Worm (Caenorhabditis elegans): ENCODE results near the gene T07F12.1.

DNA sequence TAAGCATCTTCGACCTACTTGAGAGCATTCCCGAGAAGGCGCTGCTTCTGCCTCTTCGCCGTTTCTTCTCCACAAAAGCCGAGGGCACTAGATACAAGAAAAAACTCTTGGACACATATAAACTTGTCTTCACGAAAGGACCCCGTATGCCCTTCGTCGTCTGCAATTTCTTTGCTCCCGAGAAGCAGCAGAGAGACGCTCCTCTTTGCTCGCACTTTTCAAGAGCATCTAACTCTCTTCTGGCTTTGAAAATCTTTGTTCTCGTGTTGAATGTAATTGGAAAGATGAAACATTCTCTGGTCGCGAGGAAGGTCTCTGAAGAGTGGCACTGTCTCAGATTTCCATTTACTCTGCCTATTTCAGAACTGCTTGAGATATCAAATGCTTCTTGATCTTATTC, 45.1 kb downstream of the T07F12.1 start:
- TF ChIP-seq him-1 (tag; optimal IDR thresholded peaks at IDR 0.05) (no peak), W03F9.2 (tag; optimal IDR thresholded peaks at IDR 0.05) (no peak), dao-5 (tag; optimal IDR thresholded peaks at IDR 0.05) (no peak)
